Fruit fly (Drosophila melanogaster) whole organism, embryonic: ENCODE results near the gene SREBP.
A peak's percentile ranks its signal among the peaks of the same experiment; 100 is the strongest.

Experiments used
- Abd-B ChIP-seq: fragments of 200-800 bp; sonication (Bioruptor generic); optimal IDR thresholded peaks from 2 replicates; lab custom pipeline; 2018; ENCODE audit warnings: missing biosample characterization, mild to moderate bottlenecking, missing genetic modification characterization, moderate library complexity
- CG10267 ChIP-seq: fragments of 200-800 bp; sonication (Bioruptor generic); optimal IDR thresholded peaks from 2 replicates; lab custom pipeline; 2018; ENCODE audit warnings: missing biosample characterization, mild to moderate bottlenecking, missing genetic modification characterization, moderate library complexity
- CG11456 ChIP-seq: fragments of 200-800 bp; sonication (Bioruptor generic); IDR thresholded peaks from 3 replicates; pipeline ENCODE4 v1.3.6; 2022; ENCODE audit warnings: missing biosample characterization, missing genetic modification characterization
- CG1233 ChIP-seq: fragments of 200-800 bp; sonication (Bioruptor generic); optimal IDR thresholded peaks from 4 replicates; lab custom pipeline; 2018; ENCODE audit warnings: missing biosample characterization, mild to moderate bottlenecking, missing genetic modification characterization
- CG13624 ChIP-seq: fragments of 200-800 bp; sonication (Bioruptor generic); optimal IDR thresholded peaks from 2 replicates; lab custom pipeline; 2016; ENCODE audit warnings: missing biosample characterization, missing genetic modification characterization
- CG17186 ChIP-seq: fragments of 200-800 bp; sonication (Bioruptor generic); optimal IDR thresholded peaks from 3 replicates; lab custom pipeline; 2017; ENCODE audit warnings: missing biosample characterization, missing genetic modification reagents, missing genetic modification characterization
- CG17612 ChIP-seq: fragments of 200-800 bp; sonication (Bioruptor generic); IDR thresholded peaks from 2 replicates; pipeline ENCODE4 v1.3.6; 2022; ENCODE audit warnings: missing biosample characterization, missing genetic modification characterization
- CG2712 ChIP-seq: fragments of 200-800 bp; optimal IDR thresholded peaks from 3 replicates; lab custom pipeline; 2019; ENCODE audit warnings: missing biosample characterization, mild to moderate bottlenecking, missing genetic modification characterization, moderate library complexity
- CG6175 ChIP-seq: fragments of 200-800 bp; sonication (Bioruptor generic); IDR thresholded peaks from 3 replicates; pipeline ENCODE4 v1.3.6; 2022; ENCODE audit warnings: missing biosample characterization, missing genetic modification characterization
- CG6689 ChIP-seq: fragments of 200-800 bp; sonication (Bioruptor generic); IDR thresholded peaks from 2 replicates; pipeline ENCODE4 v1.3.6; 2022; ENCODE audit warnings: missing biosample characterization, missing genetic modification characterization
- CG6765 ChIP-seq: fragments of 200-800 bp; sonication (Bioruptor generic); optimal IDR thresholded peaks from 3 replicates; lab custom pipeline; 2017; ENCODE audit warnings: missing biosample characterization, mild to moderate bottlenecking, missing genetic modification characterization
- CG6813 ChIP-seq: fragments of 200-800 bp; sonication (Bioruptor generic); optimal IDR thresholded peaks from 2 replicates; lab custom pipeline; 2017; ENCODE audit warnings: missing biosample characterization, missing genetic modification characterization, mild to moderate bottlenecking, moderate library complexity, missing genetic modification reagents
- CG9437 ChIP-seq: fragments of 200-800 bp; sonication (Bioruptor generic); optimal IDR thresholded peaks from 2 replicates; lab custom pipeline; 2018; ENCODE audit warnings: missing biosample characterization, mild to moderate bottlenecking, missing genetic modification characterization
- Dbx ChIP-seq: fragments of 200-800 bp; sonication (Bioruptor generic); IDR thresholded peaks from 3 replicates; pipeline ENCODE4 v1.3.6; 2022; ENCODE audit warnings: missing biosample characterization, missing genetic modification characterization
- Dref ChIP-seq: fragments of 200-800 bp; sonication (Bioruptor generic); IDR thresholded peaks from 2 replicates; pipeline ENCODE4 v1.3.6; 2022; ENCODE audit warnings: missing biosample characterization, missing genetic modification characterization
- E2f2 ChIP-seq: fragments of 200-800 bp; sonication (Bioruptor generic); IDR thresholded peaks from 2 replicates; pipeline ENCODE4 v1.3.6; 2022; ENCODE audit warnings: missing biosample characterization, missing genetic modification characterization
- Fer2 ChIP-seq: fragments of 200-800 bp; sonication (Bioruptor generic); optimal IDR thresholded peaks from 2 replicates; lab custom pipeline; 2018; ENCODE audit warnings: missing biosample characterization, mild to moderate bottlenecking, missing genetic modification characterization, moderate library complexity
- Gug ChIP-seq: fragments of 200-800 bp; sonication (Bioruptor generic); IDR thresholded peaks from 4 replicates; pipeline ENCODE4 v1.3.6; 2022; ENCODE audit warnings: missing biosample characterization, missing genetic modification characterization
- HLH3B ChIP-seq: fragments of 200-800 bp; sonication (Bioruptor generic); IDR thresholded peaks from 2 replicates; pipeline ENCODE4 v1.3.6; 2022; ENCODE audit warnings: missing biosample characterization, missing genetic modification characterization
- Hand ChIP-seq: fragments of 200-800 bp; sonication (Bioruptor generic); optimal IDR thresholded peaks from 2 replicates; lab custom pipeline; 2017; ENCODE audit warnings: mild to moderate bottlenecking, missing biosample characterization, missing genetic modification reagents, missing genetic modification characterization
- Lhr ChIP-seq: fragments of 200-800 bp; sonication (Bioruptor generic); optimal IDR thresholded peaks from 3 replicates; lab custom pipeline; 2017; ENCODE audit warnings: mild to moderate bottlenecking, missing biosample characterization, missing genetic modification reagents, missing genetic modification characterization
- MBD-R2 ChIP-seq: fragments of 200-800 bp; sonication (Bioruptor generic); IDR thresholded peaks from 2 replicates; pipeline ENCODE4 v1.3.6; 2022; ENCODE audit warnings: missing biosample characterization, missing genetic modification characterization
- Mad ChIP-seq: fragments of 200-800 bp; sonication (Bioruptor generic); optimal IDR thresholded peaks from 2 replicates; lab custom pipeline; 2016; ENCODE audit warnings: missing biosample characterization, missing genetic modification characterization
- Sox102F ChIP-seq: fragments of 200-800 bp; sonication (Bioruptor generic); optimal IDR thresholded peaks from 2 replicates; lab custom pipeline; 2018; ENCODE audit warnings: missing biosample characterization, mild to moderate bottlenecking, missing genetic modification characterization, moderate library complexity
- Taf1 ChIP-seq: fragments of 200-800 bp; sonication (Bioruptor generic); IDR thresholded peaks from 2 replicates; pipeline ENCODE4 v1.3.6; 2022; ENCODE audit warnings: missing biosample characterization, missing genetic modification characterization
- Tbp ChIP-seq: fragments of >200 bp; optimal IDR thresholded peaks from 2 replicates; lab custom pipeline; 2018; ENCODE audit warnings: missing biosample characterization, missing genetic modification characterization
- Xrp1 ChIP-seq: fragments of 200-800 bp; sonication (Bioruptor generic); IDR thresholded peaks from 2 replicates; pipeline ENCODE4 v1.3.6; 2022; ENCODE audit warnings: missing biosample characterization, missing genetic modification characterization
- ap ChIP-seq: fragments of 200-800 bp; sonication (Bioruptor generic); IDR thresholded peaks from 2 replicates; pipeline ENCODE4 v1.3.6; 2022; ENCODE audit warnings: missing biosample characterization, missing genetic modification characterization
- bab2 ChIP-seq: fragments of 200-800 bp; sonication (Bioruptor generic); optimal IDR thresholded peaks from 2 replicates; lab custom pipeline; 2016; ENCODE audit warnings: missing biosample characterization, missing genetic modification characterization
- btn ChIP-seq: fragments of 200-800 bp; sonication (Bioruptor generic); optimal IDR thresholded peaks from 2 replicates; lab custom pipeline; 2016; ENCODE audit warnings: missing biosample characterization, missing genetic modification characterization
- en ChIP-seq: fragments of 200-800 bp; sonication (Bioruptor generic); optimal IDR thresholded peaks from 2 replicates; lab custom pipeline; 2016; ENCODE audit warnings: missing biosample characterization, missing genetic modification characterization
- esg ChIP-seq: fragments of 200-800 bp; sonication (Bioruptor generic); conservative IDR thresholded peaks from 2 replicates; pipeline ENCODE4 v1.3.6; 2022; ENCODE audit warnings: missing biosample characterization, missing genetic modification characterization
- fd3F ChIP-seq: fragments of 200-800 bp; sonication (Bioruptor generic); optimal IDR thresholded peaks from 2 replicates; lab custom pipeline; 2018; ENCODE audit warnings: missing biosample characterization, mild to moderate bottlenecking, missing genetic modification characterization, moderate library complexity
- gt ChIP-seq: fragments of 200-800 bp; sonication (Bioruptor generic); IDR thresholded peaks from 2 replicates; pipeline ENCODE4 v1.3.6; 2022; ENCODE audit warnings: missing biosample characterization, missing genetic modification characterization
- hbn ChIP-seq: fragments of 200-800 bp; sonication (Bioruptor generic); IDR thresholded peaks from 2 replicates; pipeline ENCODE4 v1.3.6; 2022; ENCODE audit warnings: missing biosample characterization, missing genetic modification characterization; ENCODE audit not compliant: partially characterized antibody
- hkb ChIP-seq, 2 experiments: fragments of 200-800 bp in 1 of 2; fragments of >200 bp in 1 of 2; sonication (Bioruptor generic) in 1 of 2; IDR thresholded peaks in 1 of 2; optimal IDR thresholded peaks in 1 of 2; 2 replicates each; pipeline versions ENCODE4 v1.3.6 to Lab custom; 2017 to 2022; ENCODE audit warnings: missing biosample characterization in 1 of 2, missing genetic modification characterization in 1 of 2
- jumu ChIP-seq: fragments of 200-800 bp; sonication (Bioruptor generic); optimal IDR thresholded peaks from 3 replicates; lab custom pipeline; 2016; ENCODE audit warnings: missing biosample characterization, missing genetic modification characterization
- kah ChIP-seq: fragments of 200-800 bp; sonication (Bioruptor generic); optimal IDR thresholded peaks from 2 replicates; lab custom pipeline; 2018; ENCODE audit warnings: missing biosample characterization, mild to moderate bottlenecking, missing genetic modification characterization
- ken ChIP-seq: fragments of 200-800 bp; sonication (Bioruptor generic); IDR thresholded peaks from 3 replicates; pipeline ENCODE4 v1.3.6; 2022; ENCODE audit warnings: missing biosample characterization, missing genetic modification characterization
- lmd ChIP-seq: fragments of 200-800 bp; sonication (Bioruptor generic); IDR thresholded peaks from 2 replicates; pipeline ENCODE4 v1.3.6; 2022; ENCODE audit warnings: missing biosample characterization, missing genetic modification characterization
- pita ChIP-seq: fragments of 200-800 bp; sonication (Bioruptor generic); optimal IDR thresholded peaks from 2 replicates; lab custom pipeline; 2017; ENCODE audit warnings: missing biosample characterization, mild to moderate bottlenecking, missing genetic modification characterization
- pum ChIP-seq: fragments of 200-800 bp; sonication (Bioruptor generic); optimal IDR thresholded peaks from 2 replicates; lab custom pipeline; 2016; ENCODE audit warnings: missing biosample characterization, missing genetic modification characterization
- pzg ChIP-seq: fragments of 200-800 bp; sonication (Bioruptor generic); optimal IDR thresholded peaks from 3 replicates; lab custom pipeline; 2018; ENCODE audit warnings: missing biosample characterization, mild to moderate bottlenecking, missing genetic modification characterization, moderate library complexity
- sc ChIP-seq, 3 experiments: fragments of >200 bp in 2 of 3; fragments of 200-800 bp in 1 of 3; sonication (Bioruptor generic) in 1 of 3; optimal IDR thresholded peaks; 2 replicates in 2 of 3; 3 replicates in 1 of 3; lab custom pipeline; 2017; ENCODE audit warnings: mild to moderate bottlenecking in 1 of 3, missing biosample characterization in 1 of 3, missing genetic modification characterization in 1 of 3, missing genetic modification reagents in 1 of 3
- sens ChIP-seq: fragments of 200-800 bp; sonication (Bioruptor generic); peaks from one replicate; lab custom pipeline; 2016; ENCODE audit warnings: missing biosample characterization, missing genetic modification characterization
- stc ChIP-seq: fragments of 200-800 bp; sonication (Bioruptor generic); IDR thresholded peaks from 2 replicates; pipeline ENCODE4 v1.3.6; 2022; ENCODE audit warnings: missing biosample characterization, missing genetic modification characterization
- unc-4 ChIP-seq: fragments of 200-800 bp; sonication (Bioruptor generic); IDR thresholded peaks from 2 replicates; pipeline ENCODE4 v1.3.6; 2022; ENCODE audit warnings: missing biosample characterization, missing genetic modification characterization; ENCODE audit not compliant: partially characterized antibody
- vvl ChIP-seq: fragments of 200-800 bp; sonication (Bioruptor generic); IDR thresholded peaks from 2 replicates; pipeline ENCODE4 v1.3.6; 2022; ENCODE audit warnings: missing biosample characterization, missing genetic modification characterization
- zfh2 ChIP-seq: fragments of 200-800 bp; sonication (Bioruptor generic); optimal IDR thresholded peaks from 2 replicates; lab custom pipeline; 2016; ENCODE audit warnings: missing biosample characterization, missing genetic modification characterization

The SREBP gene

DNA sequence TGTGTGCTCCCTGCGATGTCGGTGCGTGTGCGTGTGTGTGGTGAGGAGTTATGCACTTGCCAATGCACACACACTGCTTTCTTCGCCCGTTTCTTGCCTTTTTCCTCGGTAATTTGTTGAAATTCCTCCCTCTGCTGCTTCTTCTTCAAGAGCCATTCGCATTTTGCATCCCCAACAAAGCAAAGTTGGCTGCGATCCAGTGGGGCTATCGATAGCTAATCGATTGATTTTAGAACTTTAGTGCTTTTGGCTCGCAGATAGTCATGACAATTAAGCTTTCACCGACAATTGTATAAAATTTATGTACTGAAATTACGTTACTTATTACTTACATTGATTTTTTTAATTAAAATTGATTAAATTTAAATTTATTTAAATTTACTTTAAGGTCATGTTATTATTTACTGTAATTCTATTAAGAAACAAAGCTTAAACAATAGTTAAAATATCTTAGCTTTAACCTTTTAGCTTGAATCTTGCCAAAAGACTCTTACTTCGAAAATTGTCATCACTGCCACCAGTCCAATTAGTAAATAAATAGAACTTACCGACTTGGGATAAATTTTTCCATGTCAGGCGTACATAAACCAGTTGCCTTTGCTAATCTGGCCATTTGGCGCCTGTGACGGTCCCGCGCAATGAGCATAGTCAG, 40.5 kb downstream of the SREBP start, which contains the start of the genes trc and CG32221 (continued):
- TF ChIP-seq Mad: no peak
- peak; percentile 65 for TF ChIP-seq CG1233 (GFP tag; lab: Kevin White, UChicago)
- TF ChIP-seq Taf1 (GFP tag; lab: Robert Waterston, UW): no peak
- TF ChIP-seq unc-4: peak; percentile 57; the same call in 1 of the 2 replicates
- no peak for TF ChIP-seq Sox102F (GFP tag; lab: Kevin White, UChicago)
- TF ChIP-seq pita (GFP tag; lab: Kevin White, UChicago): no peak
- no peak for TF ChIP-seq CG13624 (GFP tag; lab: Kevin White, UChicago)
- TF ChIP-seq Abd-B: no peak
- TF ChIP-seq CG2712 (tag; lab: Kevin White, UChicago): no peak
- TF ChIP-seq hbn (GFP tag; lab: Robert Waterston, UW): peak; percentile 40; the same call in 1 of the 2 replicates
- no peak for TF ChIP-seq en (GFP tag; lab: Kevin White, UChicago)
- peak; percentile 4 for TF ChIP-seq CG9437 (GFP tag; lab: Kevin White, UChicago)
- no peak for TF ChIP-seq CG6813 (GFP tag; lab: Kevin White, UChicago)
- peak; percentile 94 for TF ChIP-seq Dref
- peak; percentile 36; the same call in 1 of the 2 replicates for TF ChIP-seq lmd (GFP tag; lab: Robert Waterston, UW)
- no peak for TF ChIP-seq Tbp
- no peak for TF ChIP-seq CG6689 (GFP tag; lab: Robert Waterston, UW)
- TF ChIP-seq ap (GFP tag; lab: Robert Waterston, UW): no peak
- peak; percentile 54 for TF ChIP-seq Lhr (GFP tag; lab: Kevin White, UChicago)
- TF ChIP-seq fd3F (GFP tag; lab: Kevin White, UChicago): peak; percentile 10
- TF ChIP-seq gt: 0 out of 2 replicates have a peak, but pooled peaks have one; percentile 29
- peak; percentile 44 for TF ChIP-seq vvl
- TF ChIP-seq sens (GFP tag; lab: Kevin White, UChicago): peak; percentile 73
- peak; percentile 1 for TF ChIP-seq pum
- TF ChIP-seq HLH3B (GFP tag; lab: Robert Waterston, UW): peak; percentile 42; the same call in 1 of the 2 replicates
- TF ChIP-seq kah: peak; percentile 11
- peak; percentile 63 for TF ChIP-seq Fer2 (tag; lab: Kevin White, UChicago)
- no peak for TF ChIP-seq CG6175 (GFP tag; lab: Robert Waterston, UW)
- TF ChIP-seq bab2 (GFP tag; lab: Kevin White, UChicago): no peak
- peak; percentile 39; the same call in 1 of the 3 replicates for TF ChIP-seq Dbx (GFP tag; lab: Robert Waterston, UW)
- TF ChIP-seq jumu (GFP tag; lab: Kevin White, UChicago): no peak
- peak; percentile 53 for TF ChIP-seq CG10267 (tag; lab: Kevin White, UChicago)
- peak; percentile 88 for TF ChIP-seq pzg (GFP tag; lab: Kevin White, UChicago)
- peak; percentile 10; the same call in 1 of the 2 replicates for TF ChIP-seq Xrp1
- peak; percentile 51 for TF ChIP-seq CG6765 (GFP tag; lab: Kevin White, UChicago)
- no peak for TF ChIP-seq btn (GFP tag; lab: Kevin White, UChicago)
- TF ChIP-seq E2f2 (GFP tag; lab: Robert Waterston, UW): peak; percentile 41; the same call in 1 of the 2 replicates
- 0 out of 2 replicates have a peak, but pooled peaks have one; percentile 10 for TF ChIP-seq CG17612 (GFP tag; lab: Robert Waterston, UW)
- peak; percentile 53; the same call in 2 of the 3 replicates for TF ChIP-seq ken
- TF ChIP-seq stc (GFP tag; lab: Robert Waterston, UW): 0 out of 2 replicates have a peak, but pooled peaks have one; percentile 23
- TF ChIP-seq hkb (optimal IDR thresholded peaks at IDR 0.05; lab: Kevin White, UChicago): no peak
- no peak for TF ChIP-seq hkb (GFP tag; IDR thresholded peaks at IDR 0.05; lab: Robert Waterston, UW)
- peak; percentile 34 for TF ChIP-seq zfh2
- TF ChIP-seq MBD-R2: peak; percentile 81
- no peak for TF ChIP-seq Hand (GFP tag; lab: Kevin White, UChicago)
- peak; percentile 53; the same call in 2 of the 4 replicates for TF ChIP-seq Gug
- peak; percentile 51 for TF ChIP-seq CG17186 (GFP tag; lab: Kevin White, UChicago)
- TF ChIP-seq CG11456: peak; percentile 57; the same call in 2 of the 3 replicates
- no peak for TF ChIP-seq sc (optimal IDR thresholded peaks at IDR 0.05; lab: Kevin White, UChicago)
- peak; percentile 20 for TF ChIP-seq sc (GFP tag; optimal IDR thresholded peaks at IDR 0.05; lab: Kevin White, UChicago)
- TF ChIP-seq esg (GFP tag; lab: Robert Waterston, UW): no peak
